Fruit fly (Drosophila melanogaster) whole organism, embryonic: ENCODE results near the gene MED27.

Experiments used
- Awh ChIP-seq: fragments of 200-800 bp; sonication (Bioruptor generic); IDR thresholded peaks from 2 replicates; pipeline ENCODE4, ENCODE4 v1.3.6; 2022; ENCODE audit warnings: missing biosample characterization, missing genetic modification characterization
- B-H2 ChIP-seq: fragments of 200-800 bp; sonication (Bioruptor generic); optimal IDR thresholded peaks from 2 replicates; lab custom pipeline; 2018; ENCODE audit warnings: missing biosample characterization, mild to moderate bottlenecking, missing genetic modification characterization
- CG10147 ChIP-seq: fragments of 200-800 bp; sonication (Bioruptor generic); optimal IDR thresholded peaks from 2 replicates; lab custom pipeline; 2019; ENCODE audit warnings: missing biosample characterization, mild to moderate bottlenecking, missing genetic modification characterization, moderate library complexity
- CG10462 ChIP-seq: fragments of 200-800 bp; sonication (Bioruptor generic); optimal IDR thresholded peaks from 2 replicates; lab custom pipeline; 2016; ENCODE audit warnings: missing biosample characterization, missing genetic modification characterization
- CG11093 ChIP-seq: fragments of 200-800 bp; sonication (Bioruptor generic); IDR thresholded peaks from 3 replicates; pipeline ENCODE4 v1.3.6; 2022; ENCODE audit warnings: missing biosample characterization, missing genetic modification characterization
- CG11560 ChIP-seq: fragments of 200-800 bp; sonication (Bioruptor generic); IDR thresholded peaks from 3 replicates; pipeline ENCODE4 v1.3.6; 2022; ENCODE audit warnings: missing biosample characterization, missing genetic modification characterization
- CG11696 ChIP-seq: fragments of 200-800 bp; sonication (Bioruptor generic); IDR thresholded peaks from 2 replicates; pipeline ENCODE4 v1.3.6; 2022; ENCODE audit warnings: missing biosample characterization, missing genetic modification characterization
- CG12104 ChIP-seq: fragments of 200-800 bp; sonication (Bioruptor generic); optimal IDR thresholded peaks from 3 replicates; lab custom pipeline; 2016; ENCODE audit warnings: missing biosample characterization, missing genetic modification characterization
- CG12236 ChIP-seq: fragments of 200-800 bp; sonication (Bioruptor generic); optimal IDR thresholded peaks from 2 replicates; lab custom pipeline; 2016; ENCODE audit warnings: missing biosample characterization, missing genetic modification characterization
- CG15269 ChIP-seq: fragments of 200-800 bp; sonication (Bioruptor generic); optimal IDR thresholded peaks from 2 replicates; lab custom pipeline; 2018; ENCODE audit warnings: missing biosample characterization, mild to moderate bottlenecking, missing genetic modification characterization, moderate library complexity
- CG1603 ChIP-seq: fragments of 200-800 bp; sonication (Bioruptor generic); optimal IDR thresholded peaks from 2 replicates; lab custom pipeline; 2019; ENCODE audit warnings: missing biosample characterization, mild to moderate bottlenecking, missing genetic modification characterization, moderate library complexity
- CG2116 ChIP-seq: fragments of 200-800 bp; sonication (Bioruptor generic); optimal IDR thresholded peaks from 3 replicates; lab custom pipeline; 2018; ENCODE audit warnings: missing biosample characterization, mild to moderate bottlenecking, missing genetic modification characterization
- CG3065 ChIP-seq: fragments of 200-800 bp; sonication (Bioruptor generic); optimal IDR thresholded peaks from 2 replicates; lab custom pipeline; 2016; ENCODE audit warnings: missing biosample characterization, missing genetic modification characterization
- CG3726 ChIP-seq: fragments of 200-800 bp; sonication (Bioruptor generic); IDR thresholded peaks from 3 replicates; pipeline ENCODE4, ENCODE4 v1.3.6; 2022; ENCODE audit warnings: missing biosample characterization, missing genetic modification characterization
- CG42726 ChIP-seq: fragments of 200-800 bp; sonication (Bioruptor generic); IDR thresholded peaks from 2 replicates; pipeline ENCODE4 v1.3.6; 2022; ENCODE audit warnings: missing biosample characterization, missing genetic modification characterization; ENCODE audit not compliant: partially characterized antibody
- CG6689 ChIP-seq: fragments of 200-800 bp; sonication (Bioruptor generic); IDR thresholded peaks from 2 replicates; pipeline ENCODE4 v1.3.6; 2022; ENCODE audit warnings: missing biosample characterization, missing genetic modification characterization
- CG8359 ChIP-seq: fragments of 200-800 bp; sonication (Bioruptor generic); optimal IDR thresholded peaks from 2 replicates; lab custom pipeline; 2017; ENCODE audit warnings: missing biosample characterization, mild to moderate bottlenecking, missing genetic modification characterization, borderline replicate concordance
- CG9215 ChIP-seq: fragments of 200-800 bp; sonication (Bioruptor generic); IDR thresholded peaks from 2 replicates; pipeline ENCODE4 v1.3.6; 2022; ENCODE audit warnings: missing biosample characterization, missing genetic modification characterization
- Dp ChIP-seq: fragments of 200-800 bp; sonication (Bioruptor generic); optimal IDR thresholded peaks from 2 replicates; lab custom pipeline; 2018; ENCODE audit warnings: missing biosample characterization, mild to moderate bottlenecking, missing genetic modification characterization, moderate library complexity
- Dref ChIP-seq: fragments of 200-800 bp; sonication (Bioruptor generic); IDR thresholded peaks from 2 replicates; pipeline ENCODE4 v1.3.6; 2022; ENCODE audit warnings: missing biosample characterization, missing genetic modification characterization
- ERR ChIP-seq: fragments of 200-800 bp; sonication (Bioruptor generic); optimal IDR thresholded peaks from 2 replicates; lab custom pipeline; 2016; ENCODE audit warnings: missing biosample characterization, missing genetic modification characterization
- GATAe ChIP-seq: fragments of 200-800 bp; sonication (Bioruptor generic); conservative IDR thresholded peaks from 2 replicates; pipeline ENCODE4 v1.3.6; 2022; ENCODE audit warnings: missing biosample characterization, missing genetic modification characterization
- Gug ChIP-seq: fragments of 200-800 bp; sonication (Bioruptor generic); IDR thresholded peaks from 4 replicates; pipeline ENCODE4 v1.3.6; 2022; ENCODE audit warnings: missing biosample characterization, missing genetic modification characterization
- H15 ChIP-seq: fragments of 200-800 bp; sonication (Bioruptor generic); IDR thresholded peaks from 3 replicates; pipeline ENCODE4 v1.3.6; 2022; ENCODE audit warnings: missing biosample characterization, missing genetic modification characterization
- H2.0 ChIP-seq: fragments of 200-800 bp; sonication (Bioruptor generic); IDR thresholded peaks from 2 replicates; pipeline ENCODE4 v1.3.6; 2022; ENCODE audit warnings: missing biosample characterization, missing genetic modification characterization
- Hr39 ChIP-seq: fragments of >200 bp; optimal IDR thresholded peaks from 2 replicates; lab custom pipeline; 2017
- Meics ChIP-seq: fragments of 200-800 bp; sonication (Bioruptor generic); optimal IDR thresholded peaks from 2 replicates; lab custom pipeline; 2017; ENCODE audit warnings: missing biosample characterization, mild to moderate bottlenecking, missing genetic modification characterization
- Neu2 ChIP-seq: fragments of 200-800 bp; sonication (Bioruptor generic); optimal IDR thresholded peaks from 3 replicates; lab custom pipeline; 2016; ENCODE audit warnings: missing biosample characterization, missing genetic modification characterization, borderline replicate concordance
- PHDP ChIP-seq: fragments of 200-800 bp; sonication (Bioruptor generic); optimal IDR thresholded peaks from 3 replicates; lab custom pipeline; 2018; ENCODE audit warnings: missing biosample characterization, mild to moderate bottlenecking, missing genetic modification characterization, moderate library complexity
- Scr ChIP-seq: fragments of 200-800 bp; sonication (Bioruptor generic); IDR thresholded peaks from 2 replicates; pipeline ENCODE4 v1.3.6; 2022; ENCODE audit warnings: missing biosample characterization, missing genetic modification characterization; ENCODE audit not compliant: partially characterized antibody
- Ssrp ChIP-seq: fragments of 200-800 bp; sonication (Bioruptor generic); optimal IDR thresholded peaks from 2 replicates; lab custom pipeline; 2018; ENCODE audit warnings: missing biosample characterization, mild to moderate bottlenecking, missing genetic modification characterization, moderate library complexity
- Tbp ChIP-seq: fragments of >200 bp; optimal IDR thresholded peaks from 2 replicates; lab custom pipeline; 2018; ENCODE audit warnings: missing biosample characterization, missing genetic modification characterization
- YL-1 ChIP-seq: fragments of 200-800 bp; sonication (Bioruptor generic); optimal IDR thresholded peaks from 3 replicates; lab custom pipeline; 2017; ENCODE audit warnings: missing biosample characterization, mild to moderate bottlenecking, missing genetic modification characterization
- bowl ChIP-seq: fragments of 200-800 bp; sonication (Bioruptor generic); IDR thresholded peaks from 2 replicates; pipeline ENCODE4 v1.3.6; 2022; ENCODE audit warnings: missing biosample characterization, missing genetic modification characterization
- br ChIP-seq: fragments of >200 bp; optimal IDR thresholded peaks from 2 replicates; lab custom pipeline; 2017
- dati ChIP-seq: fragments of 200-800 bp; sonication (Bioruptor generic); IDR thresholded peaks from 2 replicates; pipeline ENCODE4 v1.3.6; 2022; ENCODE audit warnings: missing biosample characterization, missing genetic modification characterization
- fd64A ChIP-seq: fragments of 200-800 bp; sonication (Bioruptor generic); optimal IDR thresholded peaks from 3 replicates; lab custom pipeline; 2018; ENCODE audit warnings: missing biosample characterization, mild to moderate bottlenecking, missing genetic modification characterization
- fd96Cb ChIP-seq: fragments of 200-800 bp; sonication (Bioruptor generic); optimal IDR thresholded peaks from 2 replicates; lab custom pipeline; 2018; ENCODE audit warnings: missing biosample characterization, mild to moderate bottlenecking, missing genetic modification characterization, moderate library complexity
- hbn ChIP-seq: fragments of 200-800 bp; sonication (Bioruptor generic); IDR thresholded peaks from 2 replicates; pipeline ENCODE4 v1.3.6; 2022; ENCODE audit warnings: missing biosample characterization, missing genetic modification characterization; ENCODE audit not compliant: partially characterized antibody
- her ChIP-seq: fragments of 200-800 bp; sonication (Bioruptor generic); optimal IDR thresholded peaks from 2 replicates; lab custom pipeline; 2016; ENCODE audit warnings: missing biosample characterization, missing genetic modification characterization
- lab ChIP-seq: fragments of 200-800 bp; sonication (Bioruptor generic); optimal IDR thresholded peaks from 3 replicates; lab custom pipeline; 2017; ENCODE audit warnings: missing biosample characterization, missing genetic modification characterization, mild to moderate bottlenecking, moderate library complexity, missing genetic modification reagents
- lola ChIP-seq, 3 experiments: fragments of >200 bp in 2 of 3; fragments of 200-800 bp in 1 of 3; sonication (Bioruptor generic) in 1 of 3; optimal IDR thresholded peaks; 2 replicates each; lab custom pipeline; 2017 to 2019; ENCODE audit warnings: missing biosample characterization in 3 of 3, missing genetic modification characterization in 3 of 3, mild to moderate bottlenecking in 1 of 3, moderate library complexity in 1 of 3
- nmo ChIP-seq: fragments of 200-800 bp; sonication (Bioruptor generic); optimal IDR thresholded peaks from 2 replicates; lab custom pipeline; 2018; ENCODE audit warnings: missing biosample characterization, mild to moderate bottlenecking, missing genetic modification characterization, moderate library complexity
- pan ChIP-seq, 4 experiments: fragments of >200 bp in 3 of 4; fragments of 200-800 bp in 1 of 4; sonication (Bioruptor generic) in 1 of 4; optimal IDR thresholded peaks in 3 of 4; IDR thresholded peaks in 1 of 4; 2 replicates each; pipeline versions ENCODE4 v1.3.6 to Lab custom; 2017 to 2022; ENCODE audit warnings: missing biosample characterization in 2 of 4, missing genetic modification characterization in 2 of 4, mixed read lengths in 1 of 4
- pfk ChIP-seq: fragments of 200-800 bp; sonication (Bioruptor generic); optimal IDR thresholded peaks from 2 replicates; lab custom pipeline; 2018; ENCODE audit warnings: missing biosample characterization, mild to moderate bottlenecking, missing genetic modification characterization, moderate library complexity
- pho ChIP-seq: fragments of 200-800 bp; sonication (Bioruptor generic); optimal IDR thresholded peaks from 2 replicates; lab custom pipeline; 2016; ENCODE audit warnings: missing biosample characterization, missing genetic modification characterization
- repo ChIP-seq: fragments of 200-800 bp; sonication (Bioruptor generic); optimal IDR thresholded peaks from 2 replicates; lab custom pipeline; 2016; ENCODE audit warnings: missing biosample characterization, missing genetic modification characterization
- salm ChIP-seq: fragments of 200-800 bp; sonication (Bioruptor generic); optimal IDR thresholded peaks from 2 replicates; lab custom pipeline; 2018; ENCODE audit warnings: missing biosample characterization, mild to moderate bottlenecking, missing genetic modification characterization
- tna ChIP-seq: fragments of 200-800 bp; sonication (Bioruptor generic); IDR thresholded peaks from 2 replicates; pipeline ENCODE4 v1.3.6; 2022; ENCODE audit warnings: missing biosample characterization, missing genetic modification characterization; ENCODE audit not compliant: partially characterized antibody

The MED27 gene

dm6 chr3R:5686049-5686757 lies 31.3 kb downstream of the MED27 start (continued):
- TF ChIP-seq Scr (GFP tag; lab: Robert Waterston, UW), result no peak
- TF ChIP-seq br (lab: Kevin White, UChicago), result no peak
- TF ChIP-seq CG12104 (GFP tag; lab: Kevin White, UChicago), result no peak
- no peak for TF ChIP-seq pfk (GFP tag; lab: Kevin White, UChicago)
- TF ChIP-seq CG15269, result peak; percentile 68
- TF ChIP-seq fd64A (GFP tag; lab: Kevin White, UChicago), result no peak
- peak; percentile 33; the same call in 1 of the 4 replicates for TF ChIP-seq Gug (GFP tag; lab: Robert Waterston, UW)
- TF ChIP-seq Ssrp (tag; lab: Kevin White, UChicago), result peak; percentile 47
- TF ChIP-seq GATAe, result no peak
- no peak for TF ChIP-seq CG3726 (GFP tag; lab: Robert Waterston, UW)
- peak; percentile 68 for TF ChIP-seq Meics
- TF ChIP-seq CG11560, result 0 out of 3 replicates have a peak, but pooled peaks have one; percentile 29
- no peak for TF ChIP-seq Hr39
- no peak for TF ChIP-seq CG12236 (GFP tag; lab: Kevin White, UChicago)
- peak; percentile 6 for TF ChIP-seq her (GFP tag; lab: Kevin White, UChicago)
- TF ChIP-seq Awh (GFP tag; lab: Robert Waterston, UW), result peak; percentile 75
- no peak for TF ChIP-seq CG3065 (GFP tag; lab: Kevin White, UChicago)
- no peak for TF ChIP-seq Tbp
- TF ChIP-seq CG11696 (GFP tag; lab: Robert Waterston, UW), result no peak
- no peak for TF ChIP-seq YL-1 (GFP tag; lab: Kevin White, UChicago)
- no peak for TF ChIP-seq CG9215 (GFP tag; lab: Robert Waterston, UW)
- TF ChIP-seq tna, result no peak
- no peak for TF ChIP-seq bowl (GFP tag; lab: Robert Waterston, UW)
- peak; percentile 60; the same call in 1 of the 2 replicates for TF ChIP-seq CG6689 (GFP tag; lab: Robert Waterston, UW)
- TF ChIP-seq lab (GFP tag; lab: Kevin White, UChicago), result peak; percentile 75
- no peak for TF ChIP-seq ERR (GFP tag; lab: Kevin White, UChicago)
- TF ChIP-seq salm (tag; lab: Kevin White, UChicago), result no peak
- TF ChIP-seq CG8359 (GFP tag; lab: Kevin White, UChicago), result peak; percentile 30
- peak; percentile 37 for TF ChIP-seq repo (GFP tag; lab: Kevin White, UChicago)
- TF ChIP-seq pan (optimal IDR thresholded peaks at IDR 0.05; lab: Kevin White, UChicago), result no peak
- TF ChIP-seq pan (GFP tag; optimal IDR thresholded peaks at IDR 0.05 in 1 of 2, IDR thresholded peaks at IDR 0.05 in 1 of 2), result peak in 1 of 2 experiments; percentile 51
- no peak for TF ChIP-seq Dref
- TF ChIP-seq CG42726 (GFP tag; lab: Robert Waterston, UW), result no peak
- 0 out of 3 replicates have a peak, but pooled peaks have one; percentile 26 for TF ChIP-seq CG11093 (GFP tag; lab: Robert Waterston, UW)
- peak; percentile 56 for TF ChIP-seq CG1603 (tag; lab: Kevin White, UChicago)
- TF ChIP-seq B-H2 (GFP tag; lab: Kevin White, UChicago), result no peak
- TF ChIP-seq Dp (GFP tag; lab: Kevin White, UChicago), result no peak
- peak; percentile 35 for TF ChIP-seq CG10147 (GFP tag; lab: Kevin White, UChicago)
- peak in 1 of 3 experiments; percentile 8 for TF ChIP-seq lola (GFP tag; optimal IDR thresholded peaks at IDR 0.05; lab: Kevin White, UChicago)
- peak; percentile 39; the same call in 1 of the 2 replicates for TF ChIP-seq H2.0
- no peak for TF ChIP-seq dati (GFP tag; lab: Robert Waterston, UW)
- TF ChIP-seq CG2116 (GFP tag; lab: Kevin White, UChicago), result no peak
- TF ChIP-seq H15 (GFP tag; lab: Robert Waterston, UW), result 0 out of 3 replicates have a peak, but pooled peaks have one; percentile 9
- peak; percentile 5 for TF ChIP-seq nmo (GFP tag; lab: Kevin White, UChicago)
- TF ChIP-seq pho (GFP tag; lab: Kevin White, UChicago), result peak; percentile 21
- TF ChIP-seq hbn, result no peak
- peak; percentile 45 for TF ChIP-seq PHDP (tag; lab: Kevin White, UChicago)
- no peak for TF ChIP-seq CG10462 (GFP tag; lab: Kevin White, UChicago)
- no peak for TF ChIP-seq Neu2
- TF ChIP-seq fd96Cb, result peak; percentile 58
